Worm (Caenorhabditis elegans) whole organism, L2 larva: ENCODE measurements around the gene Y6E2A.10.

Source experiments
- Y55F3AM.14 ChIP-seq: fragments of 200-800 bp; sonication (Bioruptor generic); optimal IDR thresholded peaks from 2 replicates; lab custom pipeline; 2018; ENCODE audit warnings: mild to moderate bottlenecking, missing genetic modification characterization, missing compliant biosample characterization
- ZK546.5 ChIP-seq: sonication (generic microtip); optimal IDR thresholded peaks from 2 replicates; lab custom pipeline; 2017; ENCODE audit warnings: missing biosample characterization, missing genetic modification characterization
- dmd-4 ChIP-seq: sonication (generic microtip); optimal IDR thresholded peaks from 2 replicates; lab custom pipeline; 2017; ENCODE audit warnings: missing biosample characterization, missing genetic modification characterization
- egl-27 ChIP-seq: sonication (generic microtip); optimal IDR thresholded peaks from 3 replicates; lab custom pipeline; 2017; ENCODE audit warnings: missing biosample characterization, missing genetic modification reagents, missing genetic modification characterization
- elt-1 ChIP-seq: fragments of 150-350 bp; optimal IDR thresholded peaks from 2 replicates; lab custom pipeline; 2014; ENCODE audit warnings: missing biosample characterization, missing genetic modification characterization
- gmeb-1 ChIP-seq: fragments of 150-350 bp; optimal IDR thresholded peaks from 2 replicates; lab custom pipeline; 2014; ENCODE audit warnings: missing biosample characterization, missing genetic modification characterization
- mab-5 ChIP-seq: fragments of 150-350 bp; optimal IDR thresholded peaks from 2 replicates; lab custom pipeline; 2014; ENCODE audit warnings: missing biosample characterization, missing genetic modification characterization
- mdl-1 ChIP-seq, 2 experiments: fragments of 150-350 bp in 1 of 2; sonication (generic microtip) in 1 of 2; optimal IDR thresholded peaks; 2 replicates each; lab custom pipeline; 2017; ENCODE audit warnings: missing biosample characterization in 2 of 2, missing genetic modification characterization in 2 of 2
- nhr-10 ChIP-seq: sonication (generic microtip); optimal IDR thresholded peaks from 2 replicates; lab custom pipeline; 2017; ENCODE audit warnings: missing biosample characterization, missing genetic modification characterization
- nhr-12 ChIP-seq: fragments of 150-350 bp; optimal IDR thresholded peaks from 2 replicates; lab custom pipeline; 2014; ENCODE audit warnings: missing biosample characterization, missing genetic modification characterization
- nhr-129 ChIP-seq: fragments of 150-350 bp; optimal IDR thresholded peaks from 2 replicates; lab custom pipeline; 2014; ENCODE audit warnings: missing biosample characterization, missing genetic modification characterization
- sma-3 ChIP-seq: sonication (generic microtip); optimal IDR thresholded peaks from 2 replicates; lab custom pipeline; 2016; ENCODE audit warnings: missing genetic modification reagents, missing genetic modification characterization, missing compliant biosample characterization
- sma-9 ChIP-seq, 2 experiments: fragments of 150-350 bp in 1 of 2; sonication (generic microtip) in 1 of 2; optimal IDR thresholded peaks; 2 replicates each; lab custom pipeline; 2014 to 2016; ENCODE audit warnings: missing genetic modification characterization in 2 of 2, mild to moderate bottlenecking in 1 of 2, missing biosample characterization in 1 of 2, missing compliant biosample characterization in 1 of 2, missing genetic modification reagents in 1 of 2, moderate library complexity in 1 of 2
- snpc-4 ChIP-seq: fragments of 150-350 bp; optimal IDR thresholded peaks from 2 replicates; lab custom pipeline; 2014; ENCODE audit warnings: missing biosample characterization, missing genetic modification characterization
- ztf-1 ChIP-seq: fragments of 200-800 bp; sonication (Bioruptor generic); conservative IDR thresholded peaks from 2 replicates; pipeline ENCODE4 v1.3.6; 2022; ENCODE audit warnings: missing genetic modification characterization, missing compliant biosample characterization
- ztf-11 ChIP-seq: sonication (generic microtip); optimal IDR thresholded peaks from 2 replicates; lab custom pipeline; 2017; ENCODE audit warnings: missing biosample characterization, missing genetic modification characterization
- ztf-4 ChIP-seq: fragments of 150-350 bp; optimal IDR thresholded peaks from 2 replicates; lab custom pipeline; 2014; ENCODE audit warnings: missing biosample characterization, missing genetic modification characterization

Gene Y6E2A.10

ce11 chrV:15685599-15685998 lies 44.8 kb downstream of the Y6E2A.10 start, which contains the start of gene nhr-196:
nhr-196 (plus strand) TSS chrV:15685716.
- no peak for TF ChIP-seq dmd-4
- no peak for TF ChIP-seq egl-27 (tag; lab: Kevin White, UChicago)
- TF ChIP-seq mdl-1 (tag; optimal IDR thresholded peaks at IDR 0.05; lab: Kevin White, UChicago) = no peak
- TF ChIP-seq elt-1 (tag; lab: Kevin White, UChicago) = no peak
- no peak for TF ChIP-seq ztf-1 (GFP tag; lab: Robert Waterston, UW)
- no peak for TF ChIP-seq ztf-11 (tag; lab: Kevin White, UChicago)
- no peak for TF ChIP-seq sma-3 (GFP tag; lab: Kevin White, UChicago)
- TF ChIP-seq sma-9 (GFP tag; optimal IDR thresholded peaks at IDR 0.05; lab: Kevin White, UChicago) = no peak
- no peak for TF ChIP-seq sma-9 (tag; optimal IDR thresholded peaks at IDR 0.05; lab: Kevin White, UChicago)
- no peak for TF ChIP-seq snpc-4 (tag; lab: Kevin White, UChicago)
- TF ChIP-seq Y55F3AM.14 (GFP tag; lab: Kevin White, UChicago) = no peak
- TF ChIP-seq gmeb-1 (tag; lab: Kevin White, UChicago) = no peak
- TF ChIP-seq ztf-4 (tag; lab: Kevin White, UChicago) = no peak
- TF ChIP-seq mab-5 (tag; lab: Kevin White, UChicago) = no peak
- no peak for TF ChIP-seq nhr-10 (tag; lab: Kevin White, UChicago)
- no peak for TF ChIP-seq nhr-129 (tag; lab: Kevin White, UChicago)
- no peak for TF ChIP-seq nhr-12 (tag; lab: Kevin White, UChicago)
- no peak for TF ChIP-seq ZK546.5
- TF ChIP-seq, all 48 proteins: peak for 0
